Worm (Caenorhabditis elegans) whole organism, L1 larva: ENCODE measurements around the gene qns-1.
A peak's percentile ranks its signal among the peaks of the same experiment; 100 is the strongest.

ENCODE experiments used
- F16B12.6 ChIP-seq: fragments of 150-350 bp; optimal IDR thresholded peaks from 2 replicates; lab custom pipeline; 2014; ENCODE audit warnings: missing biosample characterization, missing genetic modification characterization
- ama-1 ChIP-seq: fragments of 150-350 bp; optimal IDR thresholded peaks from 2 replicates; lab custom pipeline; 2014
- blmp-1 ChIP-seq: fragments of 150-350 bp; optimal IDR thresholded peaks from 2 replicates; lab custom pipeline; 2014; ENCODE audit warnings: missing biosample characterization, missing genetic modification characterization
- ceh-63 ChIP-seq: fragments of 200-800 bp; sonication (Bioruptor generic); optimal IDR thresholded peaks from 2 replicates; lab custom pipeline; 2018; ENCODE audit warnings: mild to moderate bottlenecking, missing genetic modification characterization, missing compliant biosample characterization
- ceh-8 ChIP-seq: fragments of 200-800 bp; sonication (Bioruptor generic); optimal IDR thresholded peaks from 2 replicates; lab custom pipeline; 2018; ENCODE audit warnings: mild to moderate bottlenecking, missing genetic modification characterization, moderate library complexity, missing compliant biosample characterization
- ceh-82 ChIP-seq, 3 experiments: fragments of 150-350 bp in 1 of 3; sonication (generic microtip) in 2 of 3; optimal IDR thresholded peaks; 2 replicates each; lab custom pipeline; 2014 to 2017; ENCODE audit warnings: missing biosample characterization in 3 of 3, missing genetic modification characterization in 3 of 3
- ceh-88 ChIP-seq: fragments of 200-800 bp; sonication (Bioruptor generic); IDR thresholded peaks from 2 replicates; pipeline ENCODE4 v1.3.6; 2022; ENCODE audit warnings: missing genetic modification characterization, missing compliant biosample characterization
- dpl-1 ChIP-seq, 3 experiments: fragments of 150-350 bp in 2 of 3; sonication (generic microtip) in 1 of 3; optimal IDR thresholded peaks; 2 replicates each; lab custom pipeline; 2014 to 2017; ENCODE audit warnings: missing biosample characterization in 3 of 3, missing genetic modification characterization in 3 of 3, missing genetic modification reagents in 3 of 3
- dsc-1 ChIP-seq: sonication (generic microtip); optimal IDR thresholded peaks from 2 replicates; lab custom pipeline; 2016; ENCODE audit warnings: mild to moderate bottlenecking, missing genetic modification characterization, missing compliant biosample characterization
- efl-1 ChIP-seq, 4 experiments: fragments of 150-350 bp; optimal IDR thresholded peaks in 3 of 4; peaks in 1 of 4; 1 replicate in 1 of 4; 2 replicates in 3 of 4; lab custom pipeline; 2014; ENCODE audit warnings: missing biosample characterization in 2 of 4, missing genetic modification characterization in 2 of 4, missing genetic modification reagents in 2 of 4
- elt-2 ChIP-seq: sonication (generic microtip); optimal IDR thresholded peaks from 2 replicates; lab custom pipeline; 2016; ENCODE audit warnings: missing genetic modification characterization, mild to moderate bottlenecking, inconsistent platforms, missing compliant biosample characterization, missing genetic modification reagents
- elt-3 ChIP-seq, 6 experiments: fragments of 150-350 bp in 1 of 6; sonication (generic microtip); optimal IDR thresholded peaks; 2 replicates each; lab custom pipeline; 2017 to 2018; ENCODE audit warnings: missing biosample characterization in 6 of 6, missing genetic modification characterization in 6 of 6, inconsistent platforms in 1 of 6
- fkh-10 ChIP-seq: sonication (generic microtip); optimal IDR thresholded peaks from 2 replicates; lab custom pipeline; 2017; ENCODE audit warnings: missing biosample characterization, missing genetic modification reagents, missing genetic modification characterization
- fkh-8 ChIP-seq: sonication (generic microtip); optimal IDR thresholded peaks from 2 replicates; lab custom pipeline; 2016; ENCODE audit warnings: mild to moderate bottlenecking, missing genetic modification characterization, missing compliant biosample characterization
- grh-1 ChIP-seq: fragments of 200-800 bp; sonication (Bioruptor generic); IDR thresholded peaks from 2 replicates; pipeline ENCODE4 v1.3.6; 2022; ENCODE audit warnings: missing genetic modification reagents, missing genetic modification characterization, missing compliant biosample characterization
- hlh-17 ChIP-seq: fragments of 200-800 bp; sonication (Bioruptor generic); optimal IDR thresholded peaks from 2 replicates; lab custom pipeline; 2018; ENCODE audit warnings: missing genetic modification characterization, mild to moderate bottlenecking, missing compliant biosample characterization, moderate library complexity, borderline replicate concordance
- hpl-2 ChIP-seq: fragments of 150-350 bp; optimal IDR thresholded peaks from 2 replicates; lab custom pipeline; 2014; ENCODE audit warnings: missing biosample characterization, missing genetic modification reagents, missing genetic modification characterization
- jun-1 ChIP-seq: fragments of 150-350 bp; optimal IDR thresholded peaks from 2 replicates; lab custom pipeline; 2014; ENCODE audit warnings: missing biosample characterization, missing genetic modification reagents, missing genetic modification characterization
- lin-14 ChIP-seq: fragments of 200-800 bp; sonication (Bioruptor generic); optimal IDR thresholded peaks from 2 replicates; lab custom pipeline; 2018; ENCODE audit warnings: mild to moderate bottlenecking, missing genetic modification characterization, moderate library complexity, missing compliant biosample characterization
- lin-35 ChIP-seq, 2 experiments: fragments of 150-350 bp; optimal IDR thresholded peaks; 2 replicates each; lab custom pipeline; 2014; ENCODE audit warnings: missing biosample characterization in 2 of 2, missing genetic modification characterization in 2 of 2, missing genetic modification reagents in 2 of 2
- lir-3 ChIP-seq: sonication (generic microtip); optimal IDR thresholded peaks from 2 replicates; lab custom pipeline; 2016; ENCODE audit warnings: mild to moderate bottlenecking, missing genetic modification characterization, moderate library complexity, missing compliant biosample characterization; ENCODE audit not compliant: poor library complexity
- lsy-2 ChIP-seq, 2 experiments: fragments of 150-350 bp; optimal IDR thresholded peaks; 2 replicates each; lab custom pipeline; 2014; ENCODE audit warnings: missing biosample characterization in 2 of 2, missing genetic modification characterization in 2 of 2
- mab-9 ChIP-seq: fragments of 200-800 bp; sonication (Bioruptor generic); IDR thresholded peaks from 2 replicates; pipeline ENCODE4 v1.3.6; 2022; ENCODE audit warnings: missing genetic modification reagents, missing genetic modification characterization, missing compliant biosample characterization
- mdl-1 ChIP-seq, 2 experiments: fragments of 150-350 bp; optimal IDR thresholded peaks; 2 replicates each; lab custom pipeline; 2014 to 2017; ENCODE audit warnings: missing biosample characterization in 2 of 2, missing genetic modification characterization in 2 of 2, inconsistent platforms in 1 of 2
- mep-1 ChIP-seq: fragments of 150-350 bp; optimal IDR thresholded peaks from 2 replicates; lab custom pipeline; 2014; ENCODE audit warnings: missing biosample characterization, missing genetic modification characterization
- nhr-12 ChIP-seq: sonication (generic microtip); optimal IDR thresholded peaks from 2 replicates; lab custom pipeline; 2017; ENCODE audit warnings: missing biosample characterization, missing genetic modification characterization
- nhr-19 ChIP-seq: fragments of 200-800 bp; sonication (Bioruptor generic); conservative IDR thresholded peaks from 2 replicates; pipeline ENCODE4 v1.3.6; 2022; ENCODE audit warnings: missing genetic modification characterization, missing compliant biosample characterization
- nhr-20 ChIP-seq: sonication (generic microtip); optimal IDR thresholded peaks from 2 replicates; lab custom pipeline; 2016; ENCODE audit warnings: mild to moderate bottlenecking, missing genetic modification characterization, missing compliant biosample characterization
- nhr-47 ChIP-seq: sonication (generic microtip); optimal IDR thresholded peaks from 2 replicates; lab custom pipeline; 2016; ENCODE audit warnings: mild to moderate bottlenecking, missing genetic modification characterization, moderate library complexity, missing compliant biosample characterization
- nhr-71 ChIP-seq: sonication (generic microtip); optimal IDR thresholded peaks from 2 replicates; lab custom pipeline; 2016; ENCODE audit warnings: mild to moderate bottlenecking, missing genetic modification characterization, moderate library complexity, missing compliant biosample characterization
- nhr-76 ChIP-seq: sonication (generic microtip); optimal IDR thresholded peaks from 2 replicates; lab custom pipeline; 2017; ENCODE audit warnings: missing biosample characterization, missing genetic modification characterization
- nhr-77 ChIP-seq: fragments of 150-350 bp; optimal IDR thresholded peaks from 2 replicates; lab custom pipeline; 2014; ENCODE audit warnings: missing biosample characterization, missing genetic modification characterization
- nhr-85 ChIP-seq: sonication (generic microtip); peaks from one replicate; lab custom pipeline; 2016; ENCODE audit warnings: missing genetic modification characterization, inconsistent platforms, missing compliant biosample characterization
- nhr-90 ChIP-seq: sonication (generic microtip); optimal IDR thresholded peaks from 2 replicates; lab custom pipeline; 2016; ENCODE audit warnings: mild to moderate bottlenecking, missing genetic modification characterization, missing compliant biosample characterization; ENCODE audit not compliant: poor library complexity
- pax-3 ChIP-seq: fragments of 200-800 bp; sonication (Bioruptor generic); optimal IDR thresholded peaks from 2 replicates; lab custom pipeline; 2018; ENCODE audit warnings: mild to moderate bottlenecking, missing genetic modification characterization, moderate library complexity, missing compliant biosample characterization
- skn-1 ChIP-seq: fragments of 150-350 bp; optimal IDR thresholded peaks from 2 replicates; lab custom pipeline; 2014; ENCODE audit warnings: missing biosample characterization, missing genetic modification characterization
- snu-23 ChIP-seq: sonication (generic microtip); optimal IDR thresholded peaks from 2 replicates; lab custom pipeline; 2016; ENCODE audit warnings: missing genetic modification characterization, missing compliant biosample characterization
- swsn-7 ChIP-seq: sonication (generic microtip); optimal IDR thresholded peaks from 2 replicates; lab custom pipeline; 2016; ENCODE audit warnings: missing genetic modification characterization, missing compliant biosample characterization
- tlp-1 ChIP-seq: fragments of 150-350 bp; optimal IDR thresholded peaks from 2 replicates; lab custom pipeline; 2014; ENCODE audit warnings: missing biosample characterization, missing genetic modification characterization
- unc-62 ChIP-seq: fragments of 150-350 bp; optimal IDR thresholded peaks from 2 replicates; lab custom pipeline; 2014; ENCODE audit warnings: missing biosample characterization, missing genetic modification reagents, missing genetic modification characterization
- unc-98 ChIP-seq: fragments of 200-800 bp; sonication (Bioruptor generic); IDR thresholded peaks from 2 replicates; pipeline ENCODE4 v1.3.6; 2022; ENCODE audit warnings: missing genetic modification characterization, missing compliant biosample characterization
- vab-15 ChIP-seq: sonication (generic microtip); optimal IDR thresholded peaks from 2 replicates; lab custom pipeline; 2017; ENCODE audit warnings: missing genotype, mild to moderate bottlenecking, missing genetic modification characterization, missing compliant biosample characterization
- xbp-1 ChIP-seq: sonication (generic microtip); optimal IDR thresholded peaks from 2 replicates; lab custom pipeline; 2016; ENCODE audit warnings: missing genetic modification characterization, missing compliant biosample characterization
- zip-4 ChIP-seq: fragments of 200-800 bp; sonication (Bioruptor generic); optimal IDR thresholded peaks from 2 replicates; lab custom pipeline; 2018; ENCODE audit warnings: mild to moderate bottlenecking, missing genetic modification characterization, moderate library complexity, missing compliant biosample characterization

The qns-1 gene

DNA sequence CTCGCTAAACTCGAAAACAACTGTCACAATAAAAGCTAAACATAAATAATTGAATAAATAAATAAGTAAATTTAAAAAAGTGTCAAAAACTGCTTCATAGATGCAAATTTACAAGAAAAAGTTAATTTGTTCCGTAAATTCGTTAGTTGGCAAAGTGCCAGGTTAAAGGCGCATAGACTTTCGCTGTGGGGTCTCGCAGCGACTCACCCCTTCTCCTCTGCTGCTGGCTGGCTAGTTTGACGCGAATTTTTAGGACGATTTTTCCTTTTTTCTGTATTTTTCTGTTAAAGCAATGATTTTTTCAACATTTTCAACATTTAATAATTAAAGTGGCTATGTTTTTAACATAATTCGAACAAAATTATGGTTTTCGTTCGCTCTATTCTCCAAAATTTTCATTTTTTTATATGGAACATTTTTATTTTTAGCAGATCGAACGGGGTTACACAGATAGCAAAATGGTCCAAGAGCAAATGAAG is 42.8 kb downstream of the qns-1 start, which contains the start of gene rack-1 (continued):
- no peak for TF ChIP-seq pax-3 (tag; lab: Kevin White, UChicago)
- TF ChIP-seq dsc-1 (tag; lab: Kevin White, UChicago), result peak; percentile 35
- no peak for TF ChIP-seq vab-15 (tag; lab: Kevin White, UChicago)
- peak; percentile 19 for TF ChIP-seq elt-2 (tag; lab: Kevin White, UChicago)
- TF ChIP-seq skn-1 (tag; lab: Kevin White, UChicago), result peak; percentile 26
- peak; percentile 41 for TF ChIP-seq jun-1
- TF ChIP-seq ceh-88 (GFP tag; lab: Robert Waterston, UW), result no peak
- peak; percentile 50 for TF ChIP-seq swsn-7 (tag; lab: Kevin White, UChicago)
- peak; percentile 67 to 84 for TF ChIP-seq lsy-2 (tag; optimal IDR thresholded peaks at IDR 0.05; lab: Kevin White, UChicago)
- TF ChIP-seq mdl-1 (tag; optimal IDR thresholded peaks at IDR 0.05; lab: Kevin White, UChicago), result peak in 1 of 2 experiments; percentile 38
- TF ChIP-seq hlh-17 (GFP tag; lab: Kevin White, UChicago), result no peak
- TF ChIP-seq fkh-8 (tag; lab: Kevin White, UChicago), result peak; percentile 58
- no peak for TF ChIP-seq fkh-10 (GFP tag; lab: Kevin White, UChicago)
- no peak for TF ChIP-seq hpl-2 (GFP tag; lab: Kevin White, UChicago)
- peak; percentile 21 for TF ChIP-seq nhr-77 (tag; lab: Kevin White, UChicago)
- TF ChIP-seq F16B12.6 (tag; lab: Kevin White, UChicago), result peak; percentile 39
- peak; percentile 59 for TF ChIP-seq xbp-1 (tag; lab: Kevin White, UChicago)
- TF ChIP-seq tlp-1 (tag; lab: Kevin White, UChicago), result no peak
- no peak for TF ChIP-seq unc-98 (GFP tag; lab: Robert Waterston, UW)
- peak; percentile 66 to 70 for TF ChIP-seq lin-35 (GFP tag; optimal IDR thresholded peaks at IDR 0.05; lab: Kevin White, UChicago)
- peak; percentile 76 for TF ChIP-seq nhr-85 (tag; lab: Kevin White, UChicago)
- no peak for TF ChIP-seq ceh-8 (GFP tag; lab: Kevin White, UChicago)
- peak; percentile 31 for TF ChIP-seq nhr-90 (tag; lab: Kevin White, UChicago)
- TF ChIP-seq nhr-76 (tag; lab: Kevin White, UChicago), result no peak
- peak; percentile 48 to 71 (median 52) for TF ChIP-seq dpl-1 (GFP tag; optimal IDR thresholded peaks at IDR 0.05; lab: Kevin White, UChicago)
- TF ChIP-seq ceh-82 (tag; optimal IDR thresholded peaks at IDR 0.05; lab: Kevin White, UChicago), result peak in 2 of 3 experiments; percentile 32 to 75
- peak; percentile 68 for TF ChIP-seq snu-23 (GFP tag; lab: Kevin White, UChicago)
- TF ChIP-seq mab-9 (GFP tag; lab: Robert Waterston, UW), result no peak
- TF ChIP-seq ama-1 (lab: Kevin White, UChicago), result no peak
- TF ChIP-seq ceh-63 (GFP tag; lab: Kevin White, UChicago), result no peak
- TF ChIP-seq nhr-12 (tag; lab: Kevin White, UChicago), result no peak

ce11 chrIV:10174932-10175732 is 44.0 kb downstream of the qns-1 start:
- TF ChIP-seq efl-1 (optimal IDR thresholded peaks at IDR 0.05; lab: Kevin White, UChicago) (no peak), efl-1 (GFP tag; optimal IDR thresholded peaks at IDR 0.05 in 1 of 2; lab: Kevin White, UChicago) (peak in 1 of 2 experiments; percentile 62), nhr-19 (GFP tag; lab: Robert Waterston, UW) (peak; percentile 9; the same call in 1 of the 2 replicates), nhr-20 (peak; percentile 19), elt-3 (tag; optimal IDR thresholded peaks at IDR 0.05; lab: Kevin White, UChicago) (peak in 2 of 6 experiments; percentile 0 to 8), blmp-1 (tag; lab: Kevin White, UChicago) (peak; percentile 74), lir-3 (tag; lab: Kevin White, UChicago) (no peak), ama-1 (lab: Kevin White, UChicago) (no peak), mep-1 (tag; lab: Kevin White, UChicago) (peak; percentile 14), elt-2 (tag; lab: Kevin White, UChicago) (peak; percentile 45), grh-1 (GFP tag; lab: Robert Waterston, UW) (no peak), nhr-47 (tag; lab: Kevin White, UChicago) (peak; percentile 0), snu-23 (GFP tag; lab: Kevin White, UChicago) (peak; percentile 25), nhr-71 (tag; lab: Kevin White, UChicago) (peak; percentile 14), unc-62 (GFP tag; lab: Kevin White, UChicago) (no peak), nhr-90 (tag; lab: Kevin White, UChicago) (peak; percentile 33), lin-14 (GFP tag; lab: Kevin White, UChicago) (peak; percentile 73), zip-4 (no peak)
